Worm (Caenorhabditis elegans): ENCODE results near the gene K03B4.9.

DNA sequence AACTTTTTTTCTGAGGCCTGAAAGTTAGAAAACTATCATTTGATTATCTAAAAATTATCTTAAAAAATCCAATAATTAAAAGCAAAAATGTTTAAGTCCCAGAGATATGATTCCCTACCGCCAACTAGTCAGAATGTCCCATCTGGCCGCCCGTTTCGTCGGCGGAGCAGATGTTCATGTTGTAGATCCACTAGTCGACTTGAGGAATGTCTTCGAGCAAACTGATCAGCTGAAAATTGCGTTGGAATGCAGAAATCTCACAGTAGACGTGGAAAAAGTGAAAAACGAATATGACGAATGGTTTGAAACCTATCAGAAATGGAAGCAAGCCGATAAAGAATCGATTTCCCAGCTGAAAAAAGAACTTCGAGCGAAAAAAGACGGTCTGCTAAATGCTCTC, 16.8 kb upstream of the K03B4.9 start, which contains the start of gene K03B4.1:
- no peak for TF ChIP-seq snpc-4 (tag; optimal IDR thresholded peaks at IDR 0.05)
- no peak for TF ChIP-seq lin-32 (GFP tag; optimal IDR thresholded peaks at IDR 0.05)
- TF ChIP-seq nhr-237 (tag; optimal IDR thresholded peaks at IDR 0.05): no peak
